Worm (Caenorhabditis elegans) whole organism, young adult: ENCODE measurements around the gene set-25.
A peak's percentile ranks its signal among the peaks of the same experiment; 100 is the strongest.

ENCODE experiments used
- C06A6.2 ChIP-seq: fragments of 200-800 bp; sonication (Bioruptor generic); conservative IDR thresholded peaks from 2 replicates; pipeline ENCODE4 v1.3.6; 2022; ENCODE audit warnings: missing genetic modification characterization, missing compliant biosample characterization
- D2030.7 ChIP-seq: fragments of 200-800 bp; sonication (Bioruptor generic); IDR thresholded peaks from 2 replicates; pipeline ENCODE4 v1.3.6; 2022; ENCODE audit warnings: missing genetic modification reagents, missing genetic modification characterization, missing compliant biosample characterization
- F23B12.7 ChIP-seq: sonication (generic microtip); optimal IDR thresholded peaks from 2 replicates; lab custom pipeline; 2017; ENCODE audit warnings: missing genetic modification characterization, mild to moderate bottlenecking, missing compliant biosample characterization, antibody characterized with exemption, moderate library complexity; ENCODE audit not compliant: insufficient read depth
- F33H1.4 ChIP-seq: fragments of 200-800 bp; sonication (Bioruptor generic); IDR thresholded peaks from 2 replicates; pipeline ENCODE4 v1.3.6; 2022; ENCODE audit warnings: missing genetic modification reagents, missing genetic modification characterization, missing compliant biosample characterization
- F52B5.7 ChIP-seq: sonication (generic microtip); optimal IDR thresholded peaks from 2 replicates; lab custom pipeline; 2016; ENCODE audit warnings: mild to moderate bottlenecking, missing genetic modification characterization, missing compliant biosample characterization
- F55B11.4 ChIP-seq: sonication (generic microtip); optimal IDR thresholded peaks from 2 replicates; lab custom pipeline; 2016; ENCODE audit warnings: missing compliant biosample characterization, missing genetic modification characterization, borderline replicate concordance; ENCODE audit not compliant: insufficient read depth
- T07F8.4 ChIP-seq: sonication (generic microtip); optimal IDR thresholded peaks from 2 replicates; lab custom pipeline; 2016; ENCODE audit warnings: mild to moderate bottlenecking, missing genetic modification characterization, moderate library complexity, missing compliant biosample characterization
- Y53G8AR.9 ChIP-seq: fragments of 200-800 bp; sonication (Bioruptor generic); conservative IDR thresholded peaks from 2 replicates; pipeline ENCODE4 v1.3.6; 2022; ENCODE audit warnings: missing genetic modification reagents, missing genetic modification characterization, missing compliant biosample characterization
- Y79H2A.3 ChIP-seq: fragments of 200-800 bp; sonication (Bioruptor generic); conservative IDR thresholded peaks from 2 replicates; pipeline ENCODE4 v1.3.6; 2022; ENCODE audit warnings: missing genetic modification reagents, missing genetic modification characterization, missing compliant biosample characterization
- Y95B8A.8 ChIP-seq: fragments of 200-800 bp; sonication (Bioruptor generic); IDR thresholded peaks from 2 replicates; pipeline ENCODE4 v1.3.6; 2022; ENCODE audit warnings: missing genetic modification reagents, missing genetic modification characterization, missing compliant biosample characterization
- ama-1 ChIP-seq, 3 experiments: fragments of 150-350 bp in 1 of 3; sonication (generic microtip) in 2 of 3; optimal IDR thresholded peaks; 2 replicates each; lab custom pipeline; 2014 to 2018; ENCODE audit warnings: missing biosample characterization in 2 of 3, missing genetic modification characterization in 2 of 3, missing genetic modification reagents in 2 of 3
- atf-7 ChIP-seq: sonication (generic microtip); optimal IDR thresholded peaks from 2 replicates; lab custom pipeline; 2017; ENCODE audit warnings: mild to moderate bottlenecking, missing genetic modification characterization, missing compliant biosample characterization
- athp-1 ChIP-seq: sonication (generic microtip); optimal IDR thresholded peaks from 2 replicates; lab custom pipeline; 2017; ENCODE audit warnings: mild to moderate bottlenecking, missing genetic modification characterization, missing compliant biosample characterization
- attf-6 ChIP-seq: fragments of 200-800 bp; sonication (Bioruptor generic); IDR thresholded peaks from 2 replicates; pipeline ENCODE4 v1.3.6; 2022; ENCODE audit warnings: missing genetic modification reagents, missing genetic modification characterization, missing compliant biosample characterization
- bed-2 ChIP-seq: fragments of 200-800 bp; sonication (Bioruptor generic); IDR thresholded peaks from 2 replicates; pipeline ENCODE4 v1.3.6; 2022; ENCODE audit warnings: missing genetic modification reagents, missing genetic modification characterization, missing compliant biosample characterization
- cebp-1 ChIP-seq, 2 experiments: fragments of 200-800 bp in 1 of 2; sonication (Bioruptor generic) in 1 of 2; sonication (generic microtip) in 1 of 2; IDR thresholded peaks in 1 of 2; optimal IDR thresholded peaks in 1 of 2; 2 replicates each; pipeline versions ENCODE4 v1.3.6 to Lab custom; 2017 to 2022; ENCODE audit warnings: missing compliant biosample characterization in 2 of 2, missing genetic modification characterization in 2 of 2, mild to moderate bottlenecking in 1 of 2, missing genetic modification reagents in 1 of 2, moderate library complexity in 1 of 2
- chd-7 ChIP-seq: sonication (generic microtip); optimal IDR thresholded peaks from 2 replicates; lab custom pipeline; 2016; ENCODE audit warnings: mild to moderate bottlenecking, missing genetic modification characterization, moderate library complexity, missing compliant biosample characterization
- dox-1 ChIP-seq: fragments of 200-800 bp; sonication (Bioruptor generic); IDR thresholded peaks from 2 replicates; pipeline ENCODE4 v1.3.6; 2022; ENCODE audit warnings: missing genetic modification reagents, missing genetic modification characterization, missing compliant biosample characterization
- efl-1 ChIP-seq: fragments of 150-350 bp; optimal IDR thresholded peaks from 2 replicates; lab custom pipeline; 2014; ENCODE audit warnings: missing biosample characterization, missing genetic modification reagents, missing genetic modification characterization
- him-1 ChIP-seq: sonication (generic microtip); optimal IDR thresholded peaks from 2 replicates; lab custom pipeline; 2016; ENCODE audit warnings: missing genotype, missing genetic modification reagents, missing genetic modification characterization, missing compliant biosample characterization
- hlh-12 ChIP-seq: sonication (generic microtip); optimal IDR thresholded peaks from 2 replicates; lab custom pipeline; 2016; ENCODE audit warnings: missing genetic modification characterization, missing compliant biosample characterization
- hmg-1.2 ChIP-seq: fragments of 200-800 bp; sonication (Bioruptor generic); IDR thresholded peaks from 2 replicates; pipeline ENCODE4 v1.3.6; 2022; ENCODE audit warnings: missing genetic modification reagents, missing genetic modification characterization, missing compliant biosample characterization
- hrde-1 ChIP-seq: sonication (generic microtip); optimal IDR thresholded peaks from 2 replicates; lab custom pipeline; 2016; ENCODE audit warnings: missing genetic modification characterization, mild to moderate bottlenecking, missing compliant biosample characterization, moderate library complexity, missing genotype, missing genetic modification reagents, borderline replicate concordance
- hsf-1 ChIP-seq: fragments of 200-800 bp; sonication (Bioruptor generic); IDR thresholded peaks from 2 replicates; pipeline ENCODE4 v1.3.6; 2022; ENCODE audit warnings: missing genetic modification reagents, missing genetic modification characterization, missing compliant biosample characterization
- lag-1 ChIP-seq: fragments of 200-800 bp; sonication (Bioruptor generic); IDR thresholded peaks from 2 replicates; pipeline ENCODE4 v1.3.6; 2022; ENCODE audit warnings: missing genetic modification reagents, missing genetic modification characterization, missing compliant biosample characterization
- lin-26 ChIP-seq: fragments of 200-800 bp; sonication (Bioruptor generic); IDR thresholded peaks from 2 replicates; pipeline ENCODE4 v1.3.6; 2022; ENCODE audit warnings: missing genetic modification reagents, missing genetic modification characterization, missing compliant biosample characterization
- lin-54 ChIP-seq: fragments of 200-800 bp; sonication (Bioruptor generic); optimal IDR thresholded peaks from 2 replicates; lab custom pipeline; 2018; ENCODE audit warnings: mild to moderate bottlenecking, missing genetic modification characterization, missing compliant biosample characterization
- lsl-1 ChIP-seq: fragments of 200-800 bp; sonication (Bioruptor generic); optimal IDR thresholded peaks from 2 replicates; lab custom pipeline; 2018; ENCODE audit warnings: mild to moderate bottlenecking, missing genetic modification characterization, moderate library complexity, missing compliant biosample characterization
- madf-6 ChIP-seq: fragments of 200-800 bp; sonication (Bioruptor generic); IDR thresholded peaks from 2 replicates; pipeline ENCODE4 v1.3.6; 2022; ENCODE audit warnings: missing genetic modification reagents, missing genetic modification characterization, missing compliant biosample characterization
- mxl-1 ChIP-seq: sonication (generic microtip); optimal IDR thresholded peaks from 2 replicates; lab custom pipeline; 2016; ENCODE audit warnings: missing genetic modification characterization, missing compliant biosample characterization
- nfya-1 ChIP-seq: sonication (generic microtip); optimal IDR thresholded peaks from 2 replicates; lab custom pipeline; 2017; ENCODE audit warnings: antibody characterized with exemption, missing compliant biosample characterization, missing genetic modification characterization, borderline replicate concordance; ENCODE audit not compliant: insufficient read depth
- snpc-1.3 ChIP-seq: sonication (generic microtip); optimal IDR thresholded peaks from 2 replicates; lab custom pipeline; 2017; ENCODE audit warnings: missing genetic modification characterization, mild to moderate bottlenecking, missing compliant biosample characterization, antibody characterized with exemption, moderate library complexity, missing genotype, missing genetic modification reagents; ENCODE audit not compliant: insufficient read depth
- snpc-3.4 ChIP-seq: sonication (generic microtip); optimal IDR thresholded peaks from 2 replicates; lab custom pipeline; 2017; ENCODE audit warnings: missing genetic modification characterization, mild to moderate bottlenecking, missing compliant biosample characterization, antibody characterized with exemption, moderate library complexity, missing genotype, missing genetic modification reagents
- tbp1 ChIP-seq: fragments of 200-800 bp; sonication (Bioruptor generic); optimal IDR thresholded peaks from 2 replicates; lab custom pipeline; 2018; ENCODE audit warnings: mild to moderate bottlenecking, missing genetic modification characterization, missing compliant biosample characterization
- tlf-1 ChIP-seq: fragments of 200-800 bp; sonication (Bioruptor generic); optimal IDR thresholded peaks from 2 replicates; lab custom pipeline; 2018; ENCODE audit warnings: mild to moderate bottlenecking, missing genetic modification characterization, missing compliant biosample characterization
- ztf-25 ChIP-seq: fragments of 200-800 bp; sonication (Bioruptor generic); IDR thresholded peaks from 2 replicates; pipeline ENCODE4 v1.3.6; 2022; ENCODE audit warnings: missing genetic modification reagents, missing genetic modification characterization, missing compliant biosample characterization

The set-25 gene

ce11 chrIII:13305537-13305936 is 12.6 kb upstream of the set-25 start:
- no peak for TF ChIP-seq atf-7 (tag; lab: Kevin White, UChicago)
- no peak for TF ChIP-seq F23B12.7 (tag; lab: Kevin White, UChicago)
- no peak for TF ChIP-seq hlh-12 (tag; lab: Kevin White, UChicago)
- peak; percentile 35; the same call in 1 of the 2 replicates for TF ChIP-seq lin-26 (GFP tag; lab: Robert Waterston, UW)

- TF ChIP-seq lag-1 (GFP tag; lab: Robert Waterston, UW) (no peak), Y79H2A.3 (peak; percentile 75; the same call in 1 of the 2 replicates), snpc-3.4 (tag; lab: Kevin White, UChicago) (no peak), dox-1 (GFP tag; lab: Robert Waterston, UW) (peak; percentile 9; the same call in 1 of the 2 replicates), athp-1 (tag; lab: Kevin White, UChicago) (no peak), F52B5.7 (tag; lab: Kevin White, UChicago) (no peak), bed-2 (GFP tag; lab: Robert Waterston, UW) (no peak), D2030.7 (GFP tag; lab: Robert Waterston, UW) (0 out of 2 replicates have a peak, but pooled peaks have one; percentile 43), ama-1 (optimal IDR thresholded peaks at IDR 0.05; lab: Kevin White, UChicago) (no peak), ama-1 (GFP tag; optimal IDR thresholded peaks at IDR 0.05; lab: Kevin White, UChicago) (peak in 1 of 2 experiments; percentile 51), C06A6.2 (no peak), chd-7 (tag; lab: Kevin White, UChicago) (no peak), nfya-1 (tag; lab: Kevin White, UChicago) (no peak), hrde-1 (tag; lab: Kevin White, UChicago) (peak; percentile 81), T07F8.4 (tag; lab: Kevin White, UChicago) (no peak), mxl-1 (no peak), him-1 (peak; percentile 14), F33H1.4 (GFP tag; lab: Robert Waterston, UW) (0 out of 2 replicates have a peak, but pooled peaks have one; percentile 7), Y95B8A.8 (GFP tag; lab: Robert Waterston, UW) (0 out of 2 replicates have a peak, but pooled peaks have one; percentile 59), efl-1 (GFP tag; lab: Kevin White, UChicago) (peak; percentile 7), Y53G8AR.9 (GFP tag; lab: Robert Waterston, UW) (peak; percentile 67), madf-6 (GFP tag; lab: Robert Waterston, UW) (peak; percentile 12; the same call in 1 of the 2 replicates), tbp1 (peak; percentile 6), lsl-1 (peak; percentile 2), hsf-1 (GFP tag; lab: Robert Waterston, UW) (peak; percentile 13; the same call in 1 of the 2 replicates), lin-54 (peak; percentile 10), hmg-1.2 (GFP tag; lab: Robert Waterston, UW) (0 out of 2 replicates have a peak, but pooled peaks have one; percentile 4), cebp-1 (GFP tag; IDR thresholded peaks at IDR 0.05; lab: Robert Waterston, UW) (no peak), cebp-1 (tag; optimal IDR thresholded peaks at IDR 0.05; lab: Kevin White, UChicago) (peak; percentile 6), ztf-25 (GFP tag; lab: Robert Waterston, UW) (0 out of 2 replicates have a peak, but pooled peaks have one; percentile 23), lin-26 (GFP tag; lab: Robert Waterston, UW) (peak; percentile 21; the same call in 1 of the 2 replicates), tlf-1 (GFP tag; lab: Kevin White, UChicago) (peak; percentile 49), snpc-1.3 (tag; lab: Kevin White, UChicago) (peak; percentile 48), F55B11.4 (no peak), attf-6 (GFP tag; lab: Robert Waterston, UW) (peak; percentile 53)
- TF ChIP-seq, all 124 proteins: peak for 22
Measured at ce11 chrIII:13302578-13302977, 9.7 kb upstream of the set-25 start.
